ENCODE assay signal across 4 worm cellular contexts in genomic region chrV:4185885-4186284, ce11.
A peak's percentile ranks its signal among the peaks of the same experiment; 100 is the strongest.
TF ChIP-seq lines count a peak whose summit lies in the region.

No protein-coding gene starts in this region.

TF ChIP-seq in whole organism, L2 larva, 48 proteins besides CTCF, POLR2A, EP300 and RAD21:
- no peak for TF ChIP-seq nhr-11 (tag; optimal IDR thresholded peaks at IDR 0.05; lab: Kevin White, UChicago)
- TF ChIP-seq fos-1 (tag; optimal IDR thresholded peaks at IDR 0.05; lab: Kevin White, UChicago): peak; percentile 5
TF ChIP-seq in whole organism, L2 larva: peak in this region for 1.

TF ChIP-seq in whole organism, L3 larva, 47 proteins besides CTCF, POLR2A, EP300 and RAD21:
- TF ChIP-seq elt-2 (tag; optimal IDR thresholded peaks at IDR 0.05; lab: Kevin White, UChicago): peak; percentile 10
- TF ChIP-seq pqm-1 (tag; optimal IDR thresholded peaks at IDR 0.05; lab: Kevin White, UChicago): peak; percentile 12
- no peak for TF ChIP-seq mml-1 (tag; optimal IDR thresholded peaks at IDR 0.05; lab: Kevin White, UChicago)

TF ChIP-seq in whole organism, L4 larva, 104 proteins besides CTCF, POLR2A, EP300 and RAD21:
- no peak for TF ChIP-seq daf-16 (GFP tag; optimal IDR thresholded peaks at IDR 0.05; lab: Kevin White, UChicago)
- TF ChIP-seq daf-16 (tag; optimal IDR thresholded peaks at IDR 0.05; lab: Kevin White, UChicago): peak; percentile 54
- TF ChIP-seq F49E8.2 (tag; optimal IDR thresholded peaks at IDR 0.05; lab: Kevin White, UChicago; ENCODE audit: borderline replicate concordance): no peak
- TF ChIP-seq jun-1 (tag; optimal IDR thresholded peaks at IDR 0.05; lab: Kevin White, UChicago): no peak
- TF ChIP-seq ctbp-1 (GFP tag; IDR thresholded peaks at IDR 0.05; lab: Robert Waterston, UW): no peak
- TF ChIP-seq lsy-2 (tag; optimal IDR thresholded peaks at IDR 0.05; lab: Kevin White, UChicago): no peak
- peak; percentile 6 for TF ChIP-seq nhr-28 (tag; optimal IDR thresholded peaks at IDR 0.05; lab: Kevin White, UChicago)

TF ChIP-seq in whole organism, late embryonic, 69 proteins besides CTCF, POLR2A, EP300 and RAD21:
- TF ChIP-seq lim-6 (tag; optimal IDR thresholded peaks at IDR 0.05; lab: Kevin White, UChicago) (no peak), elt-2 (tag; optimal IDR thresholded peaks at IDR 0.05; lab: Kevin White, UChicago) (peak; percentile 60)
